Fruit fly (Drosophila melanogaster) whole organism, embryonic: ENCODE data around the gene Mco4.

Experiments used
- Aef1 ChIP-seq: fragments of 200-800 bp; sonication (Bioruptor generic); IDR thresholded peaks from 3 replicates; pipeline ENCODE4 v1.3.6; 2022; ENCODE audit warnings: missing biosample characterization, missing genetic modification characterization
- Atf6 ChIP-seq: fragments of 200-800 bp; sonication (Bioruptor generic); IDR thresholded peaks from 2 replicates; pipeline ENCODE4 v1.3.6; 2022; ENCODE audit warnings: missing biosample characterization, missing genetic modification characterization
- Blimp-1 ChIP-seq: fragments of 200-800 bp; sonication (Bioruptor generic); optimal IDR thresholded peaks from 3 replicates; lab custom pipeline; 2018; ENCODE audit warnings: missing biosample characterization, missing genetic modification characterization, mild to moderate bottlenecking, moderate library complexity, missing genetic modification reagents
- Bteb2 ChIP-seq: fragments of 200-800 bp; sonication (Bioruptor generic); optimal IDR thresholded peaks from 2 replicates; lab custom pipeline; 2016; ENCODE audit warnings: missing biosample characterization, missing genetic modification characterization
- CG10267 ChIP-seq: fragments of 200-800 bp; sonication (Bioruptor generic); optimal IDR thresholded peaks from 2 replicates; lab custom pipeline; 2018; ENCODE audit warnings: missing biosample characterization, mild to moderate bottlenecking, missing genetic modification characterization, moderate library complexity
- CG10565 ChIP-seq: fragments of 200-800 bp; sonication (Bioruptor generic); optimal IDR thresholded peaks from 3 replicates; lab custom pipeline; 2016; ENCODE audit warnings: missing biosample characterization, mild to moderate bottlenecking, missing genetic modification characterization
- CG11560 ChIP-seq: fragments of 200-800 bp; sonication (Bioruptor generic); IDR thresholded peaks from 3 replicates; pipeline ENCODE4 v1.3.6; 2022; ENCODE audit warnings: missing biosample characterization, missing genetic modification characterization
- CG12071 ChIP-seq: fragments of 200-800 bp; sonication (Bioruptor generic); optimal IDR thresholded peaks from 3 replicates; lab custom pipeline; 2018; ENCODE audit warnings: missing biosample characterization, mild to moderate bottlenecking, missing genetic modification characterization
- CG12104 ChIP-seq: fragments of 200-800 bp; sonication (Bioruptor generic); optimal IDR thresholded peaks from 3 replicates; lab custom pipeline; 2016; ENCODE audit warnings: missing biosample characterization, missing genetic modification characterization
- CG12236 ChIP-seq: fragments of 200-800 bp; sonication (Bioruptor generic); optimal IDR thresholded peaks from 2 replicates; lab custom pipeline; 2016; ENCODE audit warnings: missing biosample characterization, missing genetic modification characterization
- CG13123 ChIP-seq: fragments of 200-800 bp; sonication (Bioruptor generic); optimal IDR thresholded peaks from 2 replicates; lab custom pipeline; 2016; ENCODE audit warnings: missing biosample characterization, missing genetic modification characterization
- CG13287 ChIP-seq: fragments of 200-800 bp; sonication (Bioruptor generic); IDR thresholded peaks from 2 replicates; pipeline ENCODE4 v1.3.6; 2022; ENCODE audit warnings: missing biosample characterization, missing genetic modification characterization; ENCODE audit not compliant: partially characterized antibody
- CG14710 ChIP-seq: fragments of 200-800 bp; sonication (Bioruptor generic); optimal IDR thresholded peaks from 3 replicates; lab custom pipeline; 2019; ENCODE audit warnings: missing biosample characterization, mild to moderate bottlenecking, missing genetic modification characterization, moderate library complexity
- CG15514 ChIP-seq: fragments of 200-800 bp; sonication (Bioruptor generic); optimal IDR thresholded peaks from 3 replicates; lab custom pipeline; 2017; ENCODE audit warnings: missing biosample characterization, missing genetic modification characterization, mild to moderate bottlenecking, moderate library complexity, missing genetic modification reagents
- CG15696 ChIP-seq: fragments of 200-800 bp; sonication (Bioruptor generic); optimal IDR thresholded peaks from 2 replicates; lab custom pipeline; 2019; ENCODE audit warnings: missing biosample characterization, mild to moderate bottlenecking, missing genetic modification characterization, moderate library complexity
- CG16863 ChIP-seq: fragments of 200-800 bp; sonication (Bioruptor generic); optimal IDR thresholded peaks from 3 replicates; lab custom pipeline; 2016; ENCODE audit warnings: missing biosample characterization, missing genetic modification characterization
- CG17829 ChIP-seq: fragments of 200-800 bp; optimal IDR thresholded peaks from 2 replicates; lab custom pipeline; 2019; ENCODE audit warnings: missing biosample characterization, mild to moderate bottlenecking, missing genetic modification characterization, moderate library complexity
- CG2889 ChIP-seq: fragments of 200-800 bp; sonication (Bioruptor generic); IDR thresholded peaks from 3 replicates; pipeline ENCODE4 v1.3.6; 2022; ENCODE audit warnings: missing biosample characterization, missing genetic modification characterization
- CG34422 ChIP-seq: fragments of 200-800 bp; sonication (Bioruptor generic); IDR thresholded peaks from 3 replicates; pipeline ENCODE4 v1.3.6; 2022; ENCODE audit warnings: missing biosample characterization, missing genetic modification characterization
- CG3847 ChIP-seq: fragments of 200-800 bp; sonication (Bioruptor generic); IDR thresholded peaks from 2 replicates; pipeline ENCODE4 v1.3.6; 2022; ENCODE audit warnings: missing biosample characterization, missing genetic modification characterization
- CG6654 ChIP-seq: fragments of 200-800 bp; sonication (Bioruptor generic); optimal IDR thresholded peaks from 2 replicates; lab custom pipeline; 2017; ENCODE audit warnings: missing biosample characterization, mild to moderate bottlenecking, missing genetic modification characterization
- CG8388 ChIP-seq: fragments of 200-800 bp; sonication (Bioruptor generic); optimal IDR thresholded peaks from 2 replicates; lab custom pipeline; 2019; ENCODE audit warnings: missing biosample characterization, mild to moderate bottlenecking, missing genetic modification characterization, moderate library complexity
- CTCF ChIP-seq: fragments of 200-800 bp; sonication (Bioruptor generic); optimal IDR thresholded peaks from 2 replicates; lab custom pipeline; 2017; ENCODE audit warnings: missing biosample characterization, mild to moderate bottlenecking, missing genetic modification characterization, moderate library complexity
- Dref ChIP-seq: fragments of 200-800 bp; sonication (Bioruptor generic); IDR thresholded peaks from 2 replicates; pipeline ENCODE4 v1.3.6; 2022; ENCODE audit warnings: missing biosample characterization, missing genetic modification characterization
- E2f2 ChIP-seq: fragments of 200-800 bp; sonication (Bioruptor generic); IDR thresholded peaks from 2 replicates; pipeline ENCODE4 v1.3.6; 2022; ENCODE audit warnings: missing biosample characterization, missing genetic modification characterization
- Ets65A ChIP-seq: fragments of 200-800 bp; sonication (Bioruptor generic); peaks from one replicate; lab custom pipeline; 2016; ENCODE audit warnings: missing biosample characterization, missing genetic modification characterization
- MESR4 ChIP-seq: fragments of 200-800 bp; sonication (Bioruptor generic); optimal IDR thresholded peaks from 2 replicates; lab custom pipeline; 2018; ENCODE audit warnings: missing biosample characterization, mild to moderate bottlenecking, missing genetic modification characterization, moderate library complexity
- Mad ChIP-seq: fragments of 200-800 bp; sonication (Bioruptor generic); optimal IDR thresholded peaks from 2 replicates; lab custom pipeline; 2016; ENCODE audit warnings: missing biosample characterization, missing genetic modification characterization
- NC2α ChIP-seq: fragments of 200-800 bp; sonication (Bioruptor generic); optimal IDR thresholded peaks from 2 replicates; lab custom pipeline; 2016; ENCODE audit warnings: missing biosample characterization, missing genetic modification characterization
- Ravus ChIP-seq: fragments of 200-800 bp; sonication (Bioruptor generic); IDR thresholded peaks from 2 replicates; pipeline ENCODE4 v1.3.6; 2022; ENCODE audit warnings: missing biosample characterization, missing genetic modification characterization
- ac ChIP-seq: fragments of 200-800 bp; sonication (Bioruptor generic); optimal IDR thresholded peaks from 3 replicates; lab custom pipeline; 2017; ENCODE audit warnings: missing biosample characterization, mild to moderate bottlenecking, missing genetic modification characterization
- bowl ChIP-seq: fragments of 200-800 bp; sonication (Bioruptor generic); IDR thresholded peaks from 2 replicates; pipeline ENCODE4 v1.3.6; 2022; ENCODE audit warnings: missing biosample characterization, missing genetic modification characterization
- btn ChIP-seq: fragments of 200-800 bp; sonication (Bioruptor generic); optimal IDR thresholded peaks from 2 replicates; lab custom pipeline; 2016; ENCODE audit warnings: missing biosample characterization, missing genetic modification characterization
- cg ChIP-seq: fragments of 200-800 bp; sonication (Bioruptor generic); optimal IDR thresholded peaks from 3 replicates; lab custom pipeline; 2019; ENCODE audit warnings: missing biosample characterization, mild to moderate bottlenecking, missing genetic modification characterization, moderate library complexity
- ci ChIP-seq: fragments of 200-800 bp; sonication (Bioruptor generic); IDR thresholded peaks from 3 replicates; pipeline ENCODE4 v1.3.6; 2022; ENCODE audit warnings: missing biosample characterization, missing genetic modification characterization
- dmrt11E ChIP-seq: fragments of 200-800 bp; sonication (Bioruptor generic); optimal IDR thresholded peaks from 3 replicates; lab custom pipeline; 2018; ENCODE audit warnings: missing biosample characterization, mild to moderate bottlenecking, missing genetic modification characterization, moderate library complexity
- fd3F ChIP-seq: fragments of 200-800 bp; sonication (Bioruptor generic); optimal IDR thresholded peaks from 2 replicates; lab custom pipeline; 2018; ENCODE audit warnings: missing biosample characterization, mild to moderate bottlenecking, missing genetic modification characterization, moderate library complexity
- ftz-f1 ChIP-seq: fragments of 200-800 bp; sonication (Bioruptor generic); optimal IDR thresholded peaks from 2 replicates; lab custom pipeline; 2016; ENCODE audit warnings: missing biosample characterization, missing genetic modification characterization
- gcm ChIP-seq: fragments of 200-800 bp; sonication (Bioruptor generic); optimal IDR thresholded peaks from 2 replicates; lab custom pipeline; 2019; ENCODE audit warnings: missing biosample characterization, mild to moderate bottlenecking, missing genetic modification characterization, moderate library complexity
- gsb-n ChIP-seq: fragments of 200-800 bp; sonication (Bioruptor generic); optimal IDR thresholded peaks from 3 replicates; lab custom pipeline; 2018; ENCODE audit warnings: missing biosample characterization, mild to moderate bottlenecking, missing genetic modification characterization
- hbn ChIP-seq: fragments of 200-800 bp; sonication (Bioruptor generic); IDR thresholded peaks from 2 replicates; pipeline ENCODE4 v1.3.6; 2022; ENCODE audit warnings: missing biosample characterization, missing genetic modification characterization; ENCODE audit not compliant: partially characterized antibody
- insv ChIP-seq, 2 experiments: fragments of 200-800 bp; sonication (Bioruptor generic); optimal IDR thresholded peaks; 3 replicates each; lab custom pipeline; 2016 to 2018; ENCODE audit warnings: missing biosample characterization in 2 of 2, missing genetic modification characterization in 2 of 2
- lilli ChIP-seq: fragments of 200-800 bp; sonication (Bioruptor generic); optimal IDR thresholded peaks from 3 replicates; lab custom pipeline; 2016; ENCODE audit warnings: missing biosample characterization, missing genetic modification characterization
- luna ChIP-seq: fragments of 200-800 bp; sonication (Bioruptor generic); optimal IDR thresholded peaks from 2 replicates; lab custom pipeline; 2016; ENCODE audit warnings: missing biosample characterization, missing genetic modification characterization
- maf-S ChIP-seq: fragments of 200-800 bp; sonication (Bioruptor generic); optimal IDR thresholded peaks from 2 replicates; lab custom pipeline; 2016; ENCODE audit warnings: missing biosample characterization, missing genetic modification characterization
- odd ChIP-seq: fragments of 200-800 bp; sonication (Bioruptor generic); optimal IDR thresholded peaks from 2 replicates; lab custom pipeline; 2017; ENCODE audit warnings: missing biosample characterization, mild to moderate bottlenecking, missing genetic modification characterization
- pnt ChIP-seq: fragments of 200-800 bp; sonication (Bioruptor generic); optimal IDR thresholded peaks from 3 replicates; lab custom pipeline; 2016; ENCODE audit warnings: missing biosample characterization, missing genetic modification characterization
- rib ChIP-seq: fragments of 200-800 bp; sonication (Bioruptor generic); IDR thresholded peaks from 2 replicates; pipeline ENCODE4 v1.3.6; 2022; ENCODE audit warnings: missing biosample characterization, missing genetic modification characterization
- stwl ChIP-seq: fragments of 200-800 bp; sonication (Bioruptor generic); optimal IDR thresholded peaks from 3 replicates; lab custom pipeline; 2018; ENCODE audit warnings: missing biosample characterization, mild to moderate bottlenecking, missing genetic modification characterization, moderate library complexity
- tna ChIP-seq: fragments of 200-800 bp; sonication (Bioruptor generic); IDR thresholded peaks from 2 replicates; pipeline ENCODE4 v1.3.6; 2022; ENCODE audit warnings: missing biosample characterization, missing genetic modification characterization; ENCODE audit not compliant: partially characterized antibody
- tx ChIP-seq: fragments of 200-800 bp; sonication (Bioruptor generic); optimal IDR thresholded peaks from 2 replicates; lab custom pipeline; 2016; ENCODE audit warnings: missing biosample characterization, missing genetic modification characterization
- unpg ChIP-seq: fragments of 200-800 bp; sonication (Bioruptor generic); optimal IDR thresholded peaks from 3 replicates; lab custom pipeline; 2018; ENCODE audit warnings: missing biosample characterization, mild to moderate bottlenecking, missing genetic modification characterization, moderate library complexity

The Mco4 gene

DNA sequence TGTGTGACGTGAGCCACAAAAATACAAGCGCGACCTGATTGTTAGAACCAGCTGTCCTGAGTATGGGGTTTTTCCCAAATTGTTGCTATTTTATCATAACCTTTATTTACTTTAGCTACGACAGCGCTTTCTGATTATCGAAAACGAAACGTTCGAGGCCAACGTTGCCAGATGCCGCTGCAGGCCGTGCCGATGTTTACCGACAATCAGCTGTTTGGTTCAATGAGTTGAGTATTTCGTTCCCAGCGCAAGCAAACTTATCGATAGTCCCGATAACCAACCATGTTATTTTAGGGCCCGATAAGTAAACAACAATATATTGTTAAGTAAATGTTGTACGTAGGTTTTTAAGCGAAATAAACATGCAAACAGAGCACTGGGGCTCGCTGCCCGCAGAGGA lies 5.8 kb downstream of the Mco4 start, which contains the start of the genes CG15814 and Spt7 (continued):
- no peak for TF ChIP-seq CG10565 (GFP tag; lab: Kevin White, UChicago)
- peak; percentile 16 for TF ChIP-seq lilli
- peak; percentile 48 for TF ChIP-seq CG3847
- TF ChIP-seq ftz-f1 (GFP tag; lab: Kevin White, UChicago), result peak; percentile 35
- TF ChIP-seq CG2889, result no peak
- peak; percentile 53 for TF ChIP-seq CTCF (GFP tag; lab: Kevin White, UChicago)
- TF ChIP-seq stwl (tag; lab: Kevin White, UChicago), result peak; percentile 60
- TF ChIP-seq ac (GFP tag; lab: Kevin White, UChicago), result no peak
- TF ChIP-seq luna (GFP tag; lab: Kevin White, UChicago), result no peak
- TF ChIP-seq Atf6 (GFP tag; lab: Robert Waterston, UW), result peak; percentile 29; the same call in 1 of the 2 replicates
- peak; percentile 41 for TF ChIP-seq CG15696 (tag; lab: Kevin White, UChicago)
- TF ChIP-seq Ravus (GFP tag; lab: Robert Waterston, UW), result no peak
- TF ChIP-seq CG17829 (tag; lab: Kevin White, UChicago), result peak; percentile 62
- 0 out of 2 replicates have a peak, but pooled peaks have one; percentile 8 for TF ChIP-seq bowl (GFP tag; lab: Robert Waterston, UW)
- TF ChIP-seq rib (GFP tag; lab: Robert Waterston, UW), result no peak
- TF ChIP-seq CG16863 (GFP tag; lab: Kevin White, UChicago), result peak; percentile 30
- TF ChIP-seq btn, result peak; percentile 8
- TF ChIP-seq CG34422 (GFP tag; lab: Robert Waterston, UW), result peak; percentile 61; the same call in 2 of the 3 replicates
- peak; percentile 2 for TF ChIP-seq odd
- TF ChIP-seq CG8388 (GFP tag; lab: Kevin White, UChicago), result no peak
- no peak for TF ChIP-seq gsb-n (tag; lab: Kevin White, UChicago)
- TF ChIP-seq Aef1 (GFP tag; lab: Robert Waterston, UW), result no peak
- TF ChIP-seq tna (GFP tag; lab: Robert Waterston, UW), result peak; percentile 74
- TF ChIP-seq MESR4, result peak; percentile 62
- peak; percentile 26; the same call in 1 of the 3 replicates for TF ChIP-seq ci
- peak; percentile 55 for TF ChIP-seq cg (GFP tag; lab: Kevin White, UChicago)
- TF ChIP-seq CG15514 (GFP tag; lab: Kevin White, UChicago), result peak; percentile 85
- peak; percentile 13 for TF ChIP-seq unpg (GFP tag; lab: Kevin White, UChicago)
- peak; percentile 85 for TF ChIP-seq Dref
- TF ChIP-seq NC2α, result no peak
- TF ChIP-seq Blimp-1 (GFP tag; lab: Kevin White, UChicago), result no peak
- peak; percentile 27 for TF ChIP-seq CG13123 (GFP tag; lab: Kevin White, UChicago)
- no peak for TF ChIP-seq CG12071
- peak; percentile 6 for TF ChIP-seq maf-S (GFP tag; lab: Kevin White, UChicago)
- TF ChIP-seq CG12236, result peak; percentile 37
- peak; percentile 15 for TF ChIP-seq tx
- TF ChIP-seq insv (GFP tag; optimal IDR thresholded peaks at IDR 0.05; lab: Kevin White, UChicago), result peak in 1 of 2 experiments; percentile 55
- peak; percentile 46 for TF ChIP-seq pnt
- TF ChIP-seq gcm, result no peak
- peak; percentile 58 for TF ChIP-seq E2f2
- TF ChIP-seq dmrt11E (tag; lab: Kevin White, UChicago), result peak; percentile 11
- no peak for TF ChIP-seq CG6654
- TF ChIP-seq CG14710 (tag; lab: Kevin White, UChicago), result peak; percentile 70
- TF ChIP-seq Mad, result peak; percentile 50
- no peak for TF ChIP-seq CG11560 (tag; lab: Robert Waterston, UW)
- TF ChIP-seq hbn (GFP tag; lab: Robert Waterston, UW), result peak; percentile 84
- TF ChIP-seq CG13287 (GFP tag; lab: Robert Waterston, UW), result peak; percentile 88
- peak; percentile 12 for TF ChIP-seq fd3F (GFP tag; lab: Kevin White, UChicago)
- TF ChIP-seq CG10267 (tag; lab: Kevin White, UChicago), result peak; percentile 60
- peak; percentile 4 for TF ChIP-seq Bteb2 (GFP tag; lab: Kevin White, UChicago)
- TF ChIP-seq CG12104, result no peak
- no peak for TF ChIP-seq Ets65A (GFP tag; lab: Kevin White, UChicago)
